Worm (Caenorhabditis elegans) whole organism, L4 larva: ENCODE measurements around the gene slc-17.1.

Experiments
- F26F4.8 ChIP-seq: fragments of 200-800 bp; sonication (Bioruptor generic); conservative IDR thresholded peaks from 2 replicates; pipeline ENCODE4 v1.3.6; 2022; ENCODE audit warnings: missing genetic modification characterization, missing compliant biosample characterization
- F37D6.2 ChIP-seq: sonication (generic microtip); optimal IDR thresholded peaks from 2 replicates; lab custom pipeline; 2016; ENCODE audit warnings: mild to moderate bottlenecking, missing genetic modification characterization, missing compliant biosample characterization
- F44E2.7 ChIP-seq: fragments of 200-800 bp; sonication (Bioruptor generic); IDR thresholded peaks from 2 replicates; pipeline ENCODE4 v2.1.2; 2022; ENCODE audit warnings: missing genetic modification characterization, missing compliant biosample characterization
- T20F7.1 ChIP-seq: fragments of 200-800 bp; sonication (Bioruptor generic); optimal IDR thresholded peaks from 2 replicates; lab custom pipeline; 2018; ENCODE audit warnings: mild to moderate bottlenecking, missing genetic modification characterization, missing compliant biosample characterization
- T26A8.4 ChIP-seq: fragments of 200-800 bp; sonication (Bioruptor generic); IDR thresholded peaks from 2 replicates; pipeline ENCODE4 v1.3.6; 2022; ENCODE audit warnings: missing genetic modification characterization, missing compliant biosample characterization
- Y105C5A.15 ChIP-seq: fragments of 200-800 bp; sonication (Bioruptor generic); IDR thresholded peaks from 2 replicates; pipeline ENCODE4 v1.3.6; 2022; ENCODE audit warnings: missing genetic modification characterization, missing compliant biosample characterization
- Y48G9A.11 ChIP-seq: fragments of 200-800 bp; sonication (Bioruptor generic); IDR thresholded peaks from 2 replicates; pipeline ENCODE4 v1.3.6; 2022; ENCODE audit warnings: missing genetic modification reagents, missing genetic modification characterization, missing compliant biosample characterization
- aha-1 ChIP-seq: fragments of 150-350 bp; peaks from one replicate; lab custom pipeline; 2014; ENCODE audit warnings: missing biosample characterization, missing genetic modification characterization
- ama-1 ChIP-seq: fragments of 150-350 bp; optimal IDR thresholded peaks from 2 replicates; lab custom pipeline; 2014; ENCODE audit warnings: inconsistent platforms, mixed read lengths
- arid-1 ChIP-seq: fragments of 200-800 bp; sonication (Bioruptor generic); conservative IDR thresholded peaks from 2 replicates; pipeline ENCODE4 v1.3.6; 2022; ENCODE audit warnings: missing genetic modification reagents, missing genetic modification characterization, missing compliant biosample characterization
- attf-4 ChIP-seq: sonication (generic microtip); optimal IDR thresholded peaks from 3 replicates; lab custom pipeline; 2017; ENCODE audit warnings: missing biosample characterization, missing genetic modification characterization
- ceh-20 ChIP-seq: fragments of 200-800 bp; sonication (Bioruptor generic); IDR thresholded peaks from 2 replicates; pipeline ENCODE4 v1.3.6; 2022; ENCODE audit warnings: missing genetic modification reagents, missing genetic modification characterization, missing compliant biosample characterization
- ceh-28 ChIP-seq: fragments of 150-350 bp; optimal IDR thresholded peaks from 2 replicates; lab custom pipeline; 2014; ENCODE audit warnings: missing biosample characterization, missing genetic modification reagents, missing genetic modification characterization
- ceh-32 ChIP-seq: sonication (generic microtip); optimal IDR thresholded peaks from 2 replicates; lab custom pipeline; 2016; ENCODE audit warnings: mild to moderate bottlenecking, missing genetic modification characterization, missing compliant biosample characterization; ENCODE audit not compliant: poor library complexity
- ceh-62 ChIP-seq: sonication (generic microtip); optimal IDR thresholded peaks from 2 replicates; lab custom pipeline; 2017; ENCODE audit warnings: missing biosample characterization, missing genetic modification characterization
- cey-2 ChIP-seq: sonication (generic microtip); optimal IDR thresholded peaks from 3 replicates; lab custom pipeline; 2017; ENCODE audit warnings: missing genetic modification characterization, mild to moderate bottlenecking, missing compliant biosample characterization, antibody characterized with exemption, borderline replicate concordance; ENCODE audit not compliant: insufficient read depth
- daf-16 ChIP-seq, 3 experiments: sonication (generic microtip); optimal IDR thresholded peaks; 2 replicates each; lab custom pipeline; 2016 to 2017; ENCODE audit warnings: missing genetic modification characterization in 3 of 3, missing genetic modification reagents in 3 of 3, mild to moderate bottlenecking in 2 of 3, missing compliant biosample characterization in 2 of 3, missing biosample characterization in 1 of 3, moderate library complexity in 1 of 3
- daf-19 ChIP-seq: fragments of 200-800 bp; sonication (Bioruptor generic); conservative IDR thresholded peaks from 2 replicates; pipeline ENCODE4 v1.3.6; 2022; ENCODE audit warnings: missing genetic modification characterization, missing compliant biosample characterization
- dmd-6 ChIP-seq: fragments of 200-800 bp; sonication (Bioruptor generic); IDR thresholded peaks from 2 replicates; pipeline ENCODE4 v1.3.6; 2022; ENCODE audit warnings: missing genetic modification reagents, missing genetic modification characterization, missing compliant biosample characterization
- dmd-8 ChIP-seq: fragments of 200-800 bp; sonication (Bioruptor generic); IDR thresholded peaks from 2 replicates; pipeline ENCODE4 v1.3.6; 2022; ENCODE audit warnings: missing genetic modification characterization, missing compliant biosample characterization
- duxl-1 ChIP-seq: sonication (generic microtip); optimal IDR thresholded peaks from 2 replicates; lab custom pipeline; 2016; ENCODE audit warnings: mild to moderate bottlenecking, missing genetic modification characterization, moderate library complexity, missing compliant biosample characterization; ENCODE audit not compliant: poor library complexity
- egl-27 ChIP-seq: sonication (generic microtip); optimal IDR thresholded peaks from 3 replicates; lab custom pipeline; 2017; ENCODE audit warnings: missing biosample characterization, missing genetic modification reagents, missing genetic modification characterization
- fkh-10 ChIP-seq: fragments of 150-350 bp; optimal IDR thresholded peaks from 2 replicates; lab custom pipeline; 2014; ENCODE audit warnings: missing biosample characterization, missing genetic modification reagents, missing genetic modification characterization
- fos-1 ChIP-seq: fragments of 150-350 bp; optimal IDR thresholded peaks from 2 replicates; lab custom pipeline; 2014; ENCODE audit warnings: missing biosample characterization, missing genetic modification characterization
- lim-7 ChIP-seq: fragments of 200-800 bp; sonication (Bioruptor generic); IDR thresholded peaks from 2 replicates; pipeline ENCODE4 v1.3.6; 2022; ENCODE audit warnings: missing genetic modification characterization, missing compliant biosample characterization
- lin-13 ChIP-seq: fragments of 150-350 bp; optimal IDR thresholded peaks from 2 replicates; lab custom pipeline; 2014; ENCODE audit warnings: missing biosample characterization, missing genetic modification reagents, missing genetic modification characterization
- lin-15B ChIP-seq: fragments of 150-350 bp; sonication (generic microtip); optimal IDR thresholded peaks from 3 replicates; lab custom pipeline; 2014; ENCODE audit warnings: missing biosample characterization, missing genetic modification characterization
- lin-38 ChIP-seq: fragments of 200-800 bp; sonication (Bioruptor generic); IDR thresholded peaks from 2 replicates; pipeline ENCODE4 v1.3.6; 2022; ENCODE audit warnings: missing genetic modification reagents, missing genetic modification characterization, missing compliant biosample characterization
- lin-39 ChIP-seq: fragments of 150-350 bp; optimal IDR thresholded peaks from 2 replicates; lab custom pipeline; 2014; ENCODE audit warnings: missing biosample characterization, missing genetic modification reagents, missing genetic modification characterization
- lsy-2 ChIP-seq, 2 experiments: fragments of 150-350 bp in 1 of 2; sonication (generic microtip) in 1 of 2; optimal IDR thresholded peaks; 2 replicates each; lab custom pipeline; 2014 to 2017; ENCODE audit warnings: missing biosample characterization in 2 of 2, missing genetic modification characterization in 2 of 2
- madf-5 ChIP-seq, 2 experiments: fragments of 200-800 bp; sonication (Bioruptor generic); IDR thresholded peaks; 2 replicates each; pipeline ENCODE4 v1.3.6; 2022; ENCODE audit warnings: missing compliant biosample characterization in 2 of 2, missing genetic modification characterization in 2 of 2
- mdl-1 ChIP-seq, 2 experiments: fragments of 150-350 bp in 1 of 2; sonication (generic microtip) in 1 of 2; optimal IDR thresholded peaks; 2 replicates each; lab custom pipeline; 2014 to 2017; ENCODE audit warnings: missing biosample characterization in 2 of 2, missing genetic modification characterization in 2 of 2
- mxl-3 ChIP-seq: fragments of 200-800 bp; sonication (Bioruptor generic); optimal IDR thresholded peaks from 2 replicates; lab custom pipeline; 2018; ENCODE audit warnings: mild to moderate bottlenecking, missing genetic modification characterization, missing compliant biosample characterization
- nhr-102 ChIP-seq: sonication (generic microtip); optimal IDR thresholded peaks from 2 replicates; lab custom pipeline; 2016; ENCODE audit warnings: mild to moderate bottlenecking, missing genetic modification characterization, moderate library complexity, missing compliant biosample characterization
- nhr-11 ChIP-seq: fragments of 150-350 bp; optimal IDR thresholded peaks from 2 replicates; lab custom pipeline; 2014; ENCODE audit warnings: missing biosample characterization, missing genetic modification characterization
- nhr-111 ChIP-seq: fragments of 200-800 bp; sonication (Bioruptor generic); optimal IDR thresholded peaks from 2 replicates; lab custom pipeline; 2018; ENCODE audit warnings: mild to moderate bottlenecking, missing genetic modification characterization, missing compliant biosample characterization
- nhr-237 ChIP-seq: sonication (generic microtip); optimal IDR thresholded peaks from 2 replicates; lab custom pipeline; 2017; ENCODE audit warnings: missing biosample characterization, missing genetic modification characterization
- nhr-41 ChIP-seq: fragments of 200-800 bp; sonication (Bioruptor generic); IDR thresholded peaks from 2 replicates; pipeline ENCODE4 v1.3.6; 2022; ENCODE audit warnings: missing genetic modification reagents, missing genetic modification characterization, missing compliant biosample characterization
- nhr-6 ChIP-seq: fragments of 150-350 bp; optimal IDR thresholded peaks from 2 replicates; lab custom pipeline; 2014; ENCODE audit warnings: missing biosample characterization, missing genetic modification characterization
- nhr-76 ChIP-seq: fragments of 150-350 bp; optimal IDR thresholded peaks from 2 replicates; lab custom pipeline; 2014; ENCODE audit warnings: missing biosample characterization, missing genetic modification characterization
- nhr-77 ChIP-seq: fragments of 150-350 bp; optimal IDR thresholded peaks from 2 replicates; lab custom pipeline; 2014; ENCODE audit warnings: missing biosample characterization, missing genetic modification characterization
- php-3 ChIP-seq: fragments of 200-800 bp; sonication (Bioruptor generic); IDR thresholded peaks from 2 replicates; pipeline ENCODE4 v1.3.6; 2022; ENCODE audit warnings: missing genetic modification reagents, missing genetic modification characterization, missing compliant biosample characterization
- pqm-1 ChIP-seq: sonication (generic microtip); optimal IDR thresholded peaks from 2 replicates; lab custom pipeline; 2017; ENCODE audit warnings: missing biosample characterization, missing genetic modification characterization
- rbr-2 ChIP-seq: sonication (generic microtip); optimal IDR thresholded peaks from 2 replicates; lab custom pipeline; 2016; ENCODE audit warnings: missing genotype, missing genetic modification characterization, missing compliant biosample characterization
- spr-3 ChIP-seq: fragments of 200-800 bp; sonication (Bioruptor generic); optimal IDR thresholded peaks from 2 replicates; lab custom pipeline; 2018; ENCODE audit warnings: mild to moderate bottlenecking, missing genetic modification characterization, missing compliant biosample characterization
- tra-1 ChIP-seq: fragments of 200-800 bp; sonication (Bioruptor generic); IDR thresholded peaks from 2 replicates; pipeline ENCODE4 v1.3.6; 2022; ENCODE audit warnings: missing genetic modification reagents, missing genetic modification characterization, missing compliant biosample characterization
- unc-130 ChIP-seq: sonication (generic microtip); optimal IDR thresholded peaks from 2 replicates; lab custom pipeline; 2016; ENCODE audit warnings: missing genetic modification reagents, missing genetic modification characterization, missing compliant biosample characterization
- unc-39 ChIP-seq: sonication (generic microtip); optimal IDR thresholded peaks from 2 replicates; lab custom pipeline; 2017; ENCODE audit warnings: missing biosample characterization, missing genetic modification characterization
- unc-62 ChIP-seq, 3 experiments: fragments of 150-350 bp in 1 of 3; sonication (generic microtip); optimal IDR thresholded peaks in 2 of 3; peaks in 1 of 3; 1 replicate in 1 of 3; 2 replicates in 2 of 3; lab custom pipeline; 2014 to 2017; ENCODE audit warnings: missing biosample characterization in 3 of 3, missing genetic modification characterization in 3 of 3, missing genetic modification reagents in 3 of 3, missing genotype in 1 of 3
- zag-1 ChIP-seq: fragments of 150-350 bp; optimal IDR thresholded peaks from 2 replicates; lab custom pipeline; 2014; ENCODE audit warnings: missing biosample characterization, missing genetic modification characterization
- zip-2 ChIP-seq: fragments of 150-350 bp; optimal IDR thresholded peaks from 2 replicates; lab custom pipeline; 2014; ENCODE audit warnings: missing biosample characterization, missing genetic modification characterization
- ztf-11 ChIP-seq: fragments of 150-350 bp; optimal IDR thresholded peaks from 2 replicates; lab custom pipeline; 2014; ENCODE audit warnings: missing biosample characterization, missing genetic modification characterization

Gene slc-17.1

DNA sequence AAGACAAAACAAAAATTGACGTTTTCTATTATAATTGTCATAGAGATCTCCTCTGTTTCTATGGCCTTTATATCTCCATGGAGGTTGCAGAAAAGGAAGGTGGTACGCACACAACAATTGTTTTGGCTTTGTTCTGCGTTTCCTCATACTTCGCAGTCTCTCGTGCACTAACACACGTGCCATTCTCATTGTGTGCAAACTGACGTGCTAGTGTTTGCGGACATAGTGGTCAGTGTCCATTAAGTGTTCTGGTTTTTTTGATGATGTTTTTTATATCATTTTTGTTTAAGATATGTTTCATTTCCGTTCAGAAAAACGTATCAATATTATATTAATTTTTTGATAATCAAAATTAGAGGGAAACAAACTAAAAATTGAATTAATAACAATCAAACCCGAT lies 13.3 kb downstream of the slc-17.1 start, which contains the start of gene C36E6.2 (continued):
- TF ChIP-seq fkh-10 (peak; percentile 51), madf-5 (GFP tag; IDR thresholded peaks at IDR 0.05; lab: Robert Waterston, UW) (no peak), zip-2 (peak; percentile 13), nhr-102 (peak; percentile 11), fos-1 (no peak), F26F4.8 (GFP tag; lab: Robert Waterston, UW) (no peak), F37D6.2 (tag; lab: Kevin White, UChicago) (peak; percentile 25), mxl-3 (peak; percentile 98), lsy-2 (tag; optimal IDR thresholded peaks at IDR 0.05; lab: Kevin White, UChicago) (peak; percentile 13 to 84), F44E2.7 (GFP tag; lab: Robert Waterston, UW) (no peak), lim-7 (GFP tag; lab: Robert Waterston, UW) (no peak), nhr-237 (no peak), nhr-76 (tag; lab: Kevin White, UChicago) (no peak), cey-2 (tag; lab: Kevin White, UChicago) (no peak), attf-4 (tag; lab: Kevin White, UChicago) (no peak), spr-3 (GFP tag; lab: Kevin White, UChicago) (no peak), daf-19 (GFP tag; lab: Robert Waterston, UW) (no peak), nhr-77 (tag; lab: Kevin White, UChicago) (peak; percentile 58), Y105C5A.15 (GFP tag; lab: Robert Waterston, UW) (no peak), unc-62 (GFP tag; optimal IDR thresholded peaks at IDR 0.05 in 1 of 2; lab: Kevin White, UChicago) (peak in 1 of 2 experiments; percentile 73), unc-62 (tag; optimal IDR thresholded peaks at IDR 0.05; lab: Kevin White, UChicago) (no peak), ceh-62 (tag; lab: Kevin White, UChicago) (no peak), pqm-1 (tag; lab: Kevin White, UChicago) (no peak), ztf-11 (tag; lab: Kevin White, UChicago) (no peak), ceh-32 (tag; lab: Kevin White, UChicago) (no peak), nhr-6 (tag; lab: Kevin White, UChicago) (peak; percentile 50), egl-27 (tag; lab: Kevin White, UChicago) (no peak), mdl-1 (tag; optimal IDR thresholded peaks at IDR 0.05; lab: Kevin White, UChicago) (peak; percentile 97 to 99), ceh-28 (tag; lab: Kevin White, UChicago) (no peak), lin-38 (GFP tag; lab: Robert Waterston, UW) (no peak), unc-130 (no peak), lin-39 (no peak), tra-1 (GFP tag; lab: Robert Waterston, UW) (no peak), duxl-1 (tag; lab: Kevin White, UChicago) (peak; percentile 65), T26A8.4 (no peak), php-3 (GFP tag; lab: Robert Waterston, UW) (no peak), dmd-8 (no peak), aha-1 (tag; lab: Kevin White, UChicago) (peak; percentile 99), nhr-11 (tag; lab: Kevin White, UChicago) (peak; percentile 21), daf-16 (GFP tag; optimal IDR thresholded peaks at IDR 0.05; lab: Kevin White, UChicago) (no peak), daf-16 (tag; optimal IDR thresholded peaks at IDR 0.05; lab: Kevin White, UChicago) (no peak), dmd-6 (GFP tag; lab: Robert Waterston, UW) (peak; percentile 45), rbr-2 (tag; lab: Kevin White, UChicago) (peak; percentile 58), ceh-20 (no peak), nhr-41 (GFP tag; lab: Robert Waterston, UW) (no peak), ama-1 (lab: Kevin White, UChicago) (no peak), lin-15B (tag; lab: Kevin White, UChicago) (no peak), arid-1 (GFP tag; lab: Robert Waterston, UW) (no peak), Y48G9A.11 (GFP tag; lab: Robert Waterston, UW) (no peak), lin-13 (GFP tag; lab: Kevin White, UChicago) (no peak), T20F7.1 (GFP tag; lab: Kevin White, UChicago) (peak; percentile 24), zag-1 (tag; lab: Kevin White, UChicago) (no peak), nhr-111 (GFP tag; lab: Kevin White, UChicago) (no peak), unc-39 (tag; lab: Kevin White, UChicago) (no peak)
